Fruit fly (Drosophila melanogaster) whole organism, embryonic: ENCODE data around the gene CG9702.
A peak's percentile ranks its signal among the peaks of the same experiment; 100 is the strongest.

Experiments used
- ATbp ChIP-seq: fragments of 200-800 bp; sonication (Bioruptor generic); optimal IDR thresholded peaks from 2 replicates; lab custom pipeline; 2017; ENCODE audit warnings: missing biosample characterization, mild to moderate bottlenecking, missing genetic modification characterization, missing genetic modification reagents
- B-H2 ChIP-seq: fragments of 200-800 bp; sonication (Bioruptor generic); optimal IDR thresholded peaks from 2 replicates; lab custom pipeline; 2018; ENCODE audit warnings: missing biosample characterization, mild to moderate bottlenecking, missing genetic modification characterization
- BEAF-32 ChIP-seq: fragments of 200-800 bp; sonication (Bioruptor generic); optimal IDR thresholded peaks from 3 replicates; lab custom pipeline; 2017; ENCODE audit warnings: missing biosample characterization, missing genetic modification characterization, mild to moderate bottlenecking, moderate library complexity, missing genetic modification reagents
- CG11504 ChIP-seq: fragments of 200-800 bp; sonication (Bioruptor generic); optimal IDR thresholded peaks from 3 replicates; lab custom pipeline; 2019; ENCODE audit warnings: missing biosample characterization, mild to moderate bottlenecking, missing genetic modification characterization, moderate library complexity
- CG12769 ChIP-seq: fragments of 200-800 bp; sonication (Bioruptor generic); optimal IDR thresholded peaks from 2 replicates; lab custom pipeline; 2019; ENCODE audit warnings: missing biosample characterization, mild to moderate bottlenecking, missing genetic modification characterization, moderate library complexity
- CG13296 ChIP-seq: fragments of 200-800 bp; sonication (Bioruptor generic); optimal IDR thresholded peaks from 3 replicates; lab custom pipeline; 2018; ENCODE audit warnings: missing biosample characterization, mild to moderate bottlenecking, missing genetic modification characterization
- CG17361 ChIP-seq: fragments of 200-800 bp; sonication (Bioruptor generic); IDR thresholded peaks from 3 replicates; pipeline ENCODE4 v1.3.6; 2022; ENCODE audit warnings: missing biosample characterization, missing genetic modification characterization
- CG17912 ChIP-seq: fragments of 200-800 bp; sonication (Bioruptor generic); optimal IDR thresholded peaks from 2 replicates; lab custom pipeline; 2018; ENCODE audit warnings: missing biosample characterization, mild to moderate bottlenecking, missing genetic modification characterization
- CG18764 ChIP-seq: fragments of 200-800 bp; sonication (Bioruptor generic); optimal IDR thresholded peaks from 3 replicates; lab custom pipeline; 2016; ENCODE audit warnings: missing biosample characterization, missing genetic modification characterization
- CG2199 ChIP-seq: fragments of 200-800 bp; sonication (Bioruptor generic); IDR thresholded peaks from 3 replicates; pipeline ENCODE4 v1.3.6; 2022; ENCODE audit warnings: missing biosample characterization, missing genetic modification characterization
- CG3163 ChIP-seq: fragments of 200-800 bp; sonication (Bioruptor generic); optimal IDR thresholded peaks from 3 replicates; lab custom pipeline; 2016; ENCODE audit warnings: missing biosample characterization, missing genetic modification characterization
- CG32532 ChIP-seq: fragments of 200-800 bp; sonication (Bioruptor generic); IDR thresholded peaks from 2 replicates; pipeline ENCODE4 v1.3.6; 2022; ENCODE audit warnings: missing biosample characterization, missing genetic modification characterization
- CG32767 ChIP-seq: fragments of 200-800 bp; sonication (Bioruptor generic); IDR thresholded peaks from 2 replicates; pipeline ENCODE4 v1.3.6; 2022; ENCODE audit warnings: missing biosample characterization, missing genetic modification characterization
- CG3838 ChIP-seq: fragments of 200-800 bp; sonication (Bioruptor generic); optimal IDR thresholded peaks from 3 replicates; lab custom pipeline; 2016; ENCODE audit warnings: missing biosample characterization, missing genetic modification characterization
- CG4282 ChIP-seq: fragments of 200-800 bp; sonication (Bioruptor generic); optimal IDR thresholded peaks from 2 replicates; lab custom pipeline; 2016; ENCODE audit warnings: missing biosample characterization, missing genetic modification characterization
- CG7928 ChIP-seq: fragments of 200-800 bp; sonication (Bioruptor generic); optimal IDR thresholded peaks from 2 replicates; lab custom pipeline; 2017; ENCODE audit warnings: missing biosample characterization, mild to moderate bottlenecking, missing genetic modification characterization
- CG9797 ChIP-seq: fragments of 200-800 bp; sonication (Bioruptor generic); optimal IDR thresholded peaks from 3 replicates; lab custom pipeline; 2018; ENCODE audit warnings: missing biosample characterization, mild to moderate bottlenecking, missing genetic modification characterization
- CG9817 ChIP-seq: fragments of 200-800 bp; sonication (Bioruptor generic); optimal IDR thresholded peaks from 2 replicates; lab custom pipeline; 2018; ENCODE audit warnings: missing biosample characterization, mild to moderate bottlenecking, missing genetic modification characterization, moderate library complexity
- Ets65A ChIP-seq: fragments of 200-800 bp; sonication (Bioruptor generic); peaks from one replicate; lab custom pipeline; 2016; ENCODE audit warnings: missing biosample characterization, missing genetic modification characterization
- H15 ChIP-seq: fragments of 200-800 bp; sonication (Bioruptor generic); IDR thresholded peaks from 3 replicates; pipeline ENCODE4 v1.3.6; 2022; ENCODE audit warnings: missing biosample characterization, missing genetic modification characterization
- Hr39 ChIP-seq: fragments of >200 bp; optimal IDR thresholded peaks from 2 replicates; lab custom pipeline; 2017
- Hr51 ChIP-seq, 2 experiments: fragments of 200-800 bp; sonication (Bioruptor generic); optimal IDR thresholded peaks; 2 replicates in 1 of 2; 3 replicates in 1 of 2; lab custom pipeline; 2016 to 2018; ENCODE audit warnings: missing biosample characterization in 2 of 2, missing genetic modification characterization in 2 of 2, mild to moderate bottlenecking in 1 of 2, moderate library complexity in 1 of 2
- MTF-1 ChIP-seq: fragments of 200-800 bp; sonication (Bioruptor generic); optimal IDR thresholded peaks from 2 replicates; lab custom pipeline; 2018; ENCODE audit warnings: missing biosample characterization, mild to moderate bottlenecking, missing genetic modification characterization, borderline replicate concordance
- Meics ChIP-seq: fragments of 200-800 bp; sonication (Bioruptor generic); optimal IDR thresholded peaks from 2 replicates; lab custom pipeline; 2017; ENCODE audit warnings: missing biosample characterization, mild to moderate bottlenecking, missing genetic modification characterization
- NC2α ChIP-seq: fragments of 200-800 bp; sonication (Bioruptor generic); optimal IDR thresholded peaks from 2 replicates; lab custom pipeline; 2016; ENCODE audit warnings: missing biosample characterization, missing genetic modification characterization
- Nf-YA ChIP-seq: fragments of 200-800 bp; sonication (Bioruptor generic); IDR thresholded peaks from 2 replicates; pipeline ENCODE4 v1.3.6; 2022; ENCODE audit warnings: missing biosample characterization, missing genetic modification characterization
- Scr ChIP-seq: fragments of 200-800 bp; sonication (Bioruptor generic); IDR thresholded peaks from 2 replicates; pipeline ENCODE4 v1.3.6; 2022; ENCODE audit warnings: missing biosample characterization, missing genetic modification characterization; ENCODE audit not compliant: partially characterized antibody
- Sin3A ChIP-seq: fragments of >200 bp; optimal IDR thresholded peaks from 2 replicates; lab custom pipeline; 2018
- Sox100B ChIP-seq: fragments of 200-800 bp; sonication (Bioruptor generic); optimal IDR thresholded peaks from 3 replicates; lab custom pipeline; 2018; ENCODE audit warnings: missing biosample characterization, mild to moderate bottlenecking, missing genetic modification characterization
- Trl ChIP-seq, 3 experiments: fragments of >200 bp in 2 of 3; fragments of 200-800 bp in 1 of 3; sonication (Bioruptor generic) in 1 of 3; optimal IDR thresholded peaks; 2 replicates in 1 of 3; 3 replicates in 2 of 3; lab custom pipeline; 2016 to 2017; ENCODE audit warnings: missing biosample characterization in 1 of 3, missing genetic modification characterization in 1 of 3
- Vsx1 ChIP-seq: fragments of 200-800 bp; sonication (Bioruptor generic); optimal IDR thresholded peaks from 2 replicates; lab custom pipeline; 2017; ENCODE audit warnings: missing biosample characterization, mild to moderate bottlenecking, missing genetic modification characterization, missing genetic modification reagents
- ara ChIP-seq: fragments of 200-800 bp; sonication (Bioruptor generic); IDR thresholded peaks from 2 replicates; pipeline ENCODE4 v1.3.6; 2022; ENCODE audit warnings: missing biosample characterization, missing genetic modification characterization
- cg ChIP-seq: fragments of 200-800 bp; sonication (Bioruptor generic); optimal IDR thresholded peaks from 3 replicates; lab custom pipeline; 2019; ENCODE audit warnings: missing biosample characterization, mild to moderate bottlenecking, missing genetic modification characterization, moderate library complexity
- ci ChIP-seq: fragments of 200-800 bp; sonication (Bioruptor generic); IDR thresholded peaks from 3 replicates; pipeline ENCODE4 v1.3.6; 2022; ENCODE audit warnings: missing biosample characterization, missing genetic modification characterization
- danr ChIP-seq: fragments of 200-800 bp; sonication (Bioruptor generic); IDR thresholded peaks from 2 replicates; pipeline ENCODE4 v1.3.6; 2022; ENCODE audit warnings: missing biosample characterization, missing genetic modification characterization
- dati ChIP-seq: fragments of 200-800 bp; sonication (Bioruptor generic); IDR thresholded peaks from 2 replicates; pipeline ENCODE4 v1.3.6; 2022; ENCODE audit warnings: missing biosample characterization, missing genetic modification characterization
- disco-r ChIP-seq: fragments of 200-800 bp; sonication (Bioruptor generic); optimal IDR thresholded peaks from 2 replicates; lab custom pipeline; 2016; ENCODE audit warnings: missing biosample characterization, missing genetic modification characterization
- dpn ChIP-seq, 2 experiments: fragments of 200-800 bp; sonication (Bioruptor generic); optimal IDR thresholded peaks; 3 replicates each; lab custom pipeline; 2016; ENCODE audit warnings: missing biosample characterization in 2 of 2, missing genetic modification characterization in 2 of 2
- emc ChIP-seq: fragments of 200-800 bp; sonication (Bioruptor generic); optimal IDR thresholded peaks from 2 replicates; lab custom pipeline; 2016; ENCODE audit warnings: missing biosample characterization, missing genetic modification characterization
- eve ChIP-seq, 2 experiments: fragments of >200 bp; optimal IDR thresholded peaks; 2 replicates each; lab custom pipeline; 2017; ENCODE audit warnings: missing biosample characterization in 2 of 2, missing genetic modification characterization in 2 of 2
- ewg ChIP-seq: fragments of 200-800 bp; sonication (Bioruptor generic); optimal IDR thresholded peaks from 3 replicates; lab custom pipeline; 2017; ENCODE audit warnings: mild to moderate bottlenecking, missing biosample characterization, missing genetic modification reagents, missing genetic modification characterization
- hb ChIP-seq: fragments of 200-800 bp; sonication (Bioruptor generic); IDR thresholded peaks from 3 replicates; pipeline ENCODE4 v1.3.6; 2022; ENCODE audit warnings: missing biosample characterization, missing genetic modification characterization; ENCODE audit not compliant: partially characterized antibody
- kah ChIP-seq: fragments of 200-800 bp; sonication (Bioruptor generic); optimal IDR thresholded peaks from 2 replicates; lab custom pipeline; 2018; ENCODE audit warnings: missing biosample characterization, mild to moderate bottlenecking, missing genetic modification characterization
- lmd ChIP-seq: fragments of 200-800 bp; sonication (Bioruptor generic); IDR thresholded peaks from 2 replicates; pipeline ENCODE4 v1.3.6; 2022; ENCODE audit warnings: missing biosample characterization, missing genetic modification characterization
- maf-S ChIP-seq: fragments of 200-800 bp; sonication (Bioruptor generic); optimal IDR thresholded peaks from 2 replicates; lab custom pipeline; 2016; ENCODE audit warnings: missing biosample characterization, missing genetic modification characterization
- pfk ChIP-seq: fragments of 200-800 bp; sonication (Bioruptor generic); optimal IDR thresholded peaks from 2 replicates; lab custom pipeline; 2018; ENCODE audit warnings: missing biosample characterization, mild to moderate bottlenecking, missing genetic modification characterization, moderate library complexity
- pho ChIP-seq: fragments of 200-800 bp; sonication (Bioruptor generic); optimal IDR thresholded peaks from 2 replicates; lab custom pipeline; 2016; ENCODE audit warnings: missing biosample characterization, missing genetic modification characterization
- phol ChIP-seq: fragments of 200-800 bp; sonication (Bioruptor generic); optimal IDR thresholded peaks from 3 replicates; lab custom pipeline; 2018; ENCODE audit warnings: missing biosample characterization, mild to moderate bottlenecking, missing genetic modification characterization, moderate library complexity
- sr ChIP-seq: fragments of 200-800 bp; sonication (Bioruptor generic); IDR thresholded peaks from 3 replicates; pipeline ENCODE4 v1.3.6; 2022; ENCODE audit warnings: missing biosample characterization, missing genetic modification characterization
- ssp ChIP-seq: fragments of 200-800 bp; sonication (Bioruptor generic); IDR thresholded peaks from 2 replicates; pipeline ENCODE4 v1.3.6; 2022; ENCODE audit warnings: missing biosample characterization, missing genetic modification characterization
- tna ChIP-seq: fragments of 200-800 bp; sonication (Bioruptor generic); IDR thresholded peaks from 2 replicates; pipeline ENCODE4 v1.3.6; 2022; ENCODE audit warnings: missing biosample characterization, missing genetic modification characterization; ENCODE audit not compliant: partially characterized antibody

CG9702 gene

dm6 chr3R:30541469-30541868 lies 37.8 kb upstream of the CG9702 start (continued):
- TF ChIP-seq MTF-1 (no peak), CG11504 (tag; lab: Kevin White, UChicago) (no peak), Vsx1 (GFP tag; lab: Kevin White, UChicago) (no peak)

dm6 chr3R:30544974-30545373 lies 34.3 kb upstream of the CG9702 start:
- TF ChIP-seq eve (GFP tag; optimal IDR thresholded peaks at IDR 0.05; lab: Kevin White, UChicago) (no peak), Scr (GFP tag; lab: Robert Waterston, UW) (no peak), B-H2 (GFP tag; lab: Kevin White, UChicago) (no peak), kah (GFP tag; lab: Kevin White, UChicago) (peak; percentile 67), Nf-YA (no peak), pfk (no peak), Hr51 (GFP tag; optimal IDR thresholded peaks at IDR 0.05; lab: Kevin White, UChicago) (no peak), phol (tag; lab: Kevin White, UChicago) (no peak), CG32532 (GFP tag; lab: Robert Waterston, UW) (no peak), CG18764 (GFP tag; lab: Kevin White, UChicago) (no peak), dati (no peak), CG9817 (tag; lab: Kevin White, UChicago) (no peak), Sin3A (lab: Kevin White, UChicago) (no peak), CG2199 (GFP tag; lab: Robert Waterston, UW) (no peak), ci (GFP tag; lab: Robert Waterston, UW) (no peak), CG3163 (GFP tag; lab: Kevin White, UChicago) (peak; percentile 63), BEAF-32 (GFP tag; lab: Kevin White, UChicago) (no peak), CG17912 (GFP tag; lab: Kevin White, UChicago) (no peak), H15 (GFP tag; lab: Robert Waterston, UW) (no peak), maf-S (no peak), CG32767 (GFP tag; lab: Robert Waterston, UW) (no peak), lmd (GFP tag; lab: Robert Waterston, UW) (no peak), tna (GFP tag; lab: Robert Waterston, UW) (no peak), Meics (GFP tag; lab: Kevin White, UChicago) (no peak), sr (GFP tag; lab: Robert Waterston, UW) (0 out of 3 replicates have a peak, but pooled peaks have one; percentile 37), NC2α (no peak), CG17361 (GFP tag; lab: Robert Waterston, UW) (no peak), pho (no peak), ara (GFP tag; lab: Robert Waterston, UW) (no peak), Trl (optimal IDR thresholded peaks at IDR 0.05; lab: Kevin White, UChicago) (peak; percentile 12 to 33), Trl (GFP tag; optimal IDR thresholded peaks at IDR 0.05; lab: Kevin White, UChicago) (no peak), CG13296 (GFP tag; lab: Kevin White, UChicago) (no peak), ATbp (GFP tag; lab: Kevin White, UChicago) (no peak), Hr39 (lab: Kevin White, UChicago) (no peak), CG9797 (no peak), emc (GFP tag; lab: Kevin White, UChicago) (no peak), disco-r (GFP tag; lab: Kevin White, UChicago) (no peak), danr (no peak), CG12769 (tag; lab: Kevin White, UChicago) (peak; percentile 5), Ets65A (GFP tag; lab: Kevin White, UChicago) (no peak), Sox100B (GFP tag; lab: Kevin White, UChicago) (no peak), ewg (GFP tag; lab: Kevin White, UChicago) (no peak), CG4282 (no peak), ssp (GFP tag; lab: Robert Waterston, UW) (no peak), dpn (GFP tag; optimal IDR thresholded peaks at IDR 0.05; lab: Kevin White, UChicago) (no peak), cg (GFP tag; lab: Kevin White, UChicago) (peak; percentile 41), CG7928 (no peak), hb (no peak), CG3838 (GFP tag; lab: Kevin White, UChicago) (no peak)
